Fruit fly (Drosophila melanogaster): ENCODE measurements around the gene mRpS22.
A peak's percentile ranks its signal among the peaks of the same experiment; 100 is the strongest.

mRpS22 gene

DNA sequence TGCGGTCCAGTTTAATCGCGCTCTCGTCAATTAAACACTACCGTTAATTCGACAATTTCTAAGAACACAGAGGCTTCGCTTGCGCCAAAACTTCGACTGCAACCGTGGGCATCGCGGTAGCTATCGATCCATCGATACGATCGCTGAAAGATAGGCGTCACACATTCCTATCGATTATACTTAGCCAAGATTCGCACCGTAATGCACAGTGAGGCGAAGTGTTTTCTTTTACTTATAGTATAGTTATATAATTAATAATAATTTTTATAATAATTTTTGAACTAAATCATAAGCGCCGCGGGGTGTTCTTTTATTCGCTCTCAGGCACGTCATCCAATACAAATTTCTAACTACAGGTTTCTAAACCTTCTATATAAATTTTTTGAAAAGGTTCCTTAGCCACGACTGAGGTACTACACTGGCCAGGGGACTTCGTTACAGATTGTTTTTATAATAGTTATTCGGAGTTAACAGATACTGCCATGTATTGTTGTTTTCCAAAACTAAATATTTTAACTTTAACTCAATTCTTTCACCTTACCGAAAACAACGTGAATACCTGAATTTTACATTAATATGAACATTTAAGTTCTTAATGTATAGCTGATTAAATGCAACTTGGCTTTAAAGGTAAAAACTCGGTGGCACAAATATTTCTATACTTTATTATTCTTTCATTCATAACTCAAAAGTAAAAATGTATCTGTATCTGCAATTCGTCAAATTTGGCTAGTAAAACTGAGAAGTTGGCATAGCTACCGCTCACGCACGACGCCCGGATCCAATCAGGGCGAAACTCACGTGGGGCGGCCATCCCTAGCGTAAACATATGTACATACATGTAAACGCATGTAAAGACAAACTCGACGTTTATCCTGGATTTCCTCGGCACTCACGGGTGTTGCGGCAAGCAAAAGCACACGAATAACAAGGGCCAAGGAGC lies 21.3 kb downstream of the mRpS22 start, which contains the start of the genes NSD and BOD1 (continued):
- TF ChIP-seq Opbp (GFP tag; IDR thresholded peaks at IDR 0.05; ENCODE audit: partially characterized antibody) = peak; percentile 98
- TF ChIP-seq CG14860 (GFP tag; IDR thresholded peaks at IDR 0.05; ENCODE audit: partially characterized antibody) = peak; percentile 89
- TF ChIP-seq so (GFP tag; IDR thresholded peaks at IDR 0.05) = no peak
- TF ChIP-seq Side (GFP tag; optimal IDR thresholded peaks at IDR 0.05) = no peak
- peak; percentile 69 for TF ChIP-seq klu (GFP tag; IDR thresholded peaks at IDR 0.05)
- peak; percentile 42 for TF ChIP-seq slou (GFP tag; optimal IDR thresholded peaks at IDR 0.05)
- TF ChIP-seq bcd (GFP tag; optimal IDR thresholded peaks at IDR 0.05) = peak; percentile 32
- TF ChIP-seq pita (GFP tag; optimal IDR thresholded peaks at IDR 0.05) = peak; percentile 43
- no peak for TF ChIP-seq NC2β (GFP tag; optimal IDR thresholded peaks at IDR 0.05)
- no peak for TF ChIP-seq tap (tag; optimal IDR thresholded peaks at IDR 0.05)
- TF ChIP-seq gt (GFP tag; IDR thresholded peaks at IDR 0.05) = peak; percentile 33; the same call in 1 of the 2 replicates
- TF ChIP-seq GATAe (GFP tag; conservative IDR thresholded peaks at IDR 0.05) = no peak
- TF ChIP-seq aop (GFP tag; IDR thresholded peaks at IDR 0.05) = no peak
- TF ChIP-seq jigr1 (GFP tag; IDR thresholded peaks at IDR 0.05) = peak; percentile 25; the same call in 1 of the 3 replicates
- TF ChIP-seq BEAF-32 (GFP tag; optimal IDR thresholded peaks at IDR 0.05) = peak; percentile 84
- TF ChIP-seq Dp (GFP tag; optimal IDR thresholded peaks at IDR 0.05) = peak; percentile 63
- peak; percentile 87; the same call in 2 of the 3 replicates for TF ChIP-seq CG17361 (GFP tag; IDR thresholded peaks at IDR 0.05)
- no peak for TF ChIP-seq hkb (optimal IDR thresholded peaks at IDR 0.05)
- TF ChIP-seq hkb (GFP tag; IDR thresholded peaks at IDR 0.05) = no peak
- TF ChIP-seq C15 (GFP tag; IDR thresholded peaks at IDR 0.05) = 0 out of 3 replicates have a peak, but pooled peaks have one; percentile 31
- peak; percentile 100 for TF ChIP-seq Dref (GFP tag; IDR thresholded peaks at IDR 0.05)
- no peak for TF ChIP-seq dmrt99B (tag; optimal IDR thresholded peaks at IDR 0.05)
- TF ChIP-seq sqz (GFP tag; optimal IDR thresholded peaks at IDR 0.05) = no peak
- no peak for TF ChIP-seq sens-2 (GFP tag; IDR thresholded peaks at IDR 0.05)
- peak; percentile 62 for TF ChIP-seq CG1602 (GFP tag; optimal IDR thresholded peaks at IDR 0.05)
- peak; percentile 31 for TF ChIP-seq ewg (GFP tag; optimal IDR thresholded peaks at IDR 0.05)
- TF ChIP-seq vnd (GFP tag; IDR thresholded peaks at IDR 0.05; ENCODE audit: partially characterized antibody) = peak; percentile 94
- peak; percentile 46 for TF ChIP-seq CG4820 (GFP tag; optimal IDR thresholded peaks at IDR 0.05)
- peak; percentile 39 for TF ChIP-seq stwl (tag; optimal IDR thresholded peaks at IDR 0.05)
- no peak for TF ChIP-seq CG17612 (GFP tag; IDR thresholded peaks at IDR 0.05)
- peak; percentile 35 for TF ChIP-seq CG1233 (GFP tag; optimal IDR thresholded peaks at IDR 0.05)
- TF ChIP-seq caup (GFP tag; optimal IDR thresholded peaks at IDR 0.05; ENCODE audit: severe bottlenecking) = peak; percentile 20
- no peak for TF ChIP-seq CG10274 (GFP tag; optimal IDR thresholded peaks at IDR 0.05)
- TF ChIP-seq CG4730 (GFP tag; IDR thresholded peaks at IDR 0.05) = 0 out of 2 replicates have a peak, but pooled peaks have one; percentile 23
- TF ChIP-seq CG13424 (tag; optimal IDR thresholded peaks at IDR 0.05) = peak; percentile 45
- peak; percentile 48 for TF ChIP-seq CG10654 (GFP tag; optimal IDR thresholded peaks at IDR 0.05)
- no peak for TF ChIP-seq emc (GFP tag; optimal IDR thresholded peaks at IDR 0.05)
- TF ChIP-seq Ets65A (GFP tag) = peak; percentile 80
- TF ChIP-seq Bdp1 (GFP tag; optimal IDR thresholded peaks at IDR 0.05) = no peak
- peak; percentile 21 for TF ChIP-seq CG6813 (GFP tag; optimal IDR thresholded peaks at IDR 0.05)
- no peak for TF ChIP-seq Asciz (GFP tag; optimal IDR thresholded peaks at IDR 0.05)
- TF ChIP-seq CG17802 (tag; optimal IDR thresholded peaks at IDR 0.05) = no peak
- TF ChIP-seq fu2 (GFP tag; optimal IDR thresholded peaks at IDR 0.05) = no peak
- peak; percentile 17 for TF ChIP-seq CG10462 (GFP tag; optimal IDR thresholded peaks at IDR 0.05)
- TF ChIP-seq Sox100B (GFP tag; optimal IDR thresholded peaks at IDR 0.05) = no peak
- no peak for TF ChIP-seq Elba2 (GFP tag; optimal IDR thresholded peaks at IDR 0.05)
- TF ChIP-seq Nf-YC (tag; optimal IDR thresholded peaks at IDR 0.05) = peak; percentile 2
- peak; percentile 59 for TF ChIP-seq CG7839 (tag; optimal IDR thresholded peaks at IDR 0.05)
- peak; percentile 53 for TF ChIP-seq Meics (GFP tag; optimal IDR thresholded peaks at IDR 0.05)

Measured in whole organism, embryonic.